Fruit fly (Drosophila melanogaster): ENCODE measurements around the gene gzl.

- TF ChIP-seq Opbp (GFP tag; IDR thresholded peaks at IDR 0.05; ENCODE audit: partially characterized antibody) (no peak), CG7839 (tag; optimal IDR thresholded peaks at IDR 0.05) (no peak), sqz (GFP tag; optimal IDR thresholded peaks at IDR 0.05) (no peak), NfI (GFP tag; optimal IDR thresholded peaks at IDR 0.05) (no peak), CG1832 (GFP tag; optimal IDR thresholded peaks at IDR 0.05) (no peak), CG33213 (GFP tag; optimal IDR thresholded peaks at IDR 0.05) (no peak)
Measured at dm6 chr3R:6374307-6374574, 8.5 kb upstream of the gzl start, which contains the start of gene CG42564.
